Worm (Caenorhabditis elegans): ENCODE results near the gene K07F5.22.

DNA sequence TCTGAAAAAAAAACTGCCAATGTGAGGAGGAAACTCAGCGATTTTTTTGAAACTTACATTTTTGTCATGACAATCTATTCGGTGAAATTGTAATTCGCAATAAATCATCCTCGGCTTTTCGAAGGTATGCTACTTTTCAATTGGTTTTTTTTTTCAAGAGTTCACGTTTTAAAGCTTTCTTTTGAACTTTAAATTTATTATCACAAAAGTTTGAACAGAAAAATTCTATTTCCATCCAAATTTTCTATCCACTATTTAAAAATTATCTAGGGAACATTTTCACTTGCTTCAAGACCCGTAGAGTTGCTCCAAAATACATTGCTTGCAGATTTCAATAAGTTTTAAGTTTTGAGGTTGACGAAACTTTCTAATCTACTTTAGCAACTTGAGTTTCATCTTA is 18.3 kb upstream of the K07F5.22 start, which contains the start of gene K07F5.6:
- no peak for TF ChIP-seq nhr-237 (tag; optimal IDR thresholded peaks at IDR 0.05)
- no peak for TF ChIP-seq nhr-12 (tag; optimal IDR thresholded peaks at IDR 0.05)
